Fruit fly (Drosophila melanogaster): Measurements from ENCODE around the gene Aladin.

The Aladin gene

DNA sequence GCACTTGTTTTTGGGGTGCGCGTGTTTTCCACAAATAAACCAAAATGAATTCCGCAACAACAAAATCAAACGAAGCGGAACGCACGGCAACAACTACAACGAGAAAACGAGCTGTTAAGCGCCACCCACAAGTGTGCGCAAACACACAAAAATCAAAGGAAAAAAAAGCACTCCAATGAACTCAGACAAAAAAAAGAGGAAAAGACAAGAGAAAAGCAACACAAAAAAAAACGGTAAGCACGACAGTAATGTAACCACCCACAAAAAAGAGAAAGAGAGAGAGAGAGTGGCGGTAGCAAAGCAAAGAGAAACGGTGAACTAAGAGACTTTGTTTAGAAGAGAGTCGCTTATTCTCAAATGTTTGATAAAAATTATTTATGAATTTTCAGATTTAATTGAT is 32.5 kb downstream of the Aladin start (continued):
- TF ChIP-seq CG6792 (GFP tag; optimal IDR thresholded peaks at IDR 0.05) (peak; percentile 54), CG32006 (GFP tag; optimal IDR thresholded peaks at IDR 0.05) (peak; percentile 74), eg (GFP tag; IDR thresholded peaks at IDR 0.05) (peak; percentile 99), Met (GFP tag; optimal IDR thresholded peaks at IDR 0.05) (peak; percentile 70), cyc (GFP tag; optimal IDR thresholded peaks at IDR 0.05) (no peak), Ets21C (GFP tag; optimal IDR thresholded peaks at IDR 0.05) (no peak), Eip78C (GFP tag) (peak; percentile 71), lz (GFP tag; optimal IDR thresholded peaks at IDR 0.05) (peak; percentile 62), CG6854 (GFP tag; optimal IDR thresholded peaks at IDR 0.05) (peak; percentile 94), fkh (GFP tag; optimal IDR thresholded peaks at IDR 0.05) (no peak), Hr4 (GFP tag; optimal IDR thresholded peaks at IDR 0.05) (peak; percentile 64), Blimp-1 (GFP tag; optimal IDR thresholded peaks at IDR 0.05) (peak; percentile 48), CG8632 (GFP tag; optimal IDR thresholded peaks at IDR 0.05) (peak; percentile 82), Ets96B (tag; optimal IDR thresholded peaks at IDR 0.05) (peak; percentile 55), fd85E (GFP tag; optimal IDR thresholded peaks at IDR 0.05) (peak; percentile 65), Sox102F (GFP tag; optimal IDR thresholded peaks at IDR 0.05) (peak; percentile 83), CG8119 (GFP tag; IDR thresholded peaks at IDR 0.05) (peak; percentile 98), CG10631 (GFP tag; optimal IDR thresholded peaks at IDR 0.05) (peak; percentile 25)

- TF ChIP-seq topi (GFP tag; optimal IDR thresholded peaks at IDR 0.05) (peak; percentile 15), CG15336 (GFP tag; IDR thresholded peaks at IDR 0.05) (0 out of 2 replicates have a peak, but pooled peaks have one; percentile 8), Ets96B (tag; optimal IDR thresholded peaks at IDR 0.05) (peak; percentile 7), Eip78C (GFP tag) (peak; percentile 72), CG6276 (GFP tag; optimal IDR thresholded peaks at IDR 0.05) (no peak), achi (GFP tag; optimal IDR thresholded peaks at IDR 0.05) (peak; percentile 20), CG3919 (GFP tag; optimal IDR thresholded peaks at IDR 0.05) (peak; percentile 4), dsx (GFP tag; optimal IDR thresholded peaks at IDR 0.05; ENCODE audit: poor library complexity, severe bottlenecking) (peak; percentile 82), Hr38 (GFP tag; optimal IDR thresholded peaks at IDR 0.05) (no peak), CG10631 (GFP tag; optimal IDR thresholded peaks at IDR 0.05) (peak; percentile 7), svp (GFP tag) (peak; percentile 44), lz (GFP tag; optimal IDR thresholded peaks at IDR 0.05) (peak; percentile 5), CG32006 (GFP tag; optimal IDR thresholded peaks at IDR 0.05) (peak; percentile 36), CG10669 (GFP tag; optimal IDR thresholded peaks at IDR 0.05) (peak; percentile 14), Met (GFP tag; optimal IDR thresholded peaks at IDR 0.05) (peak; percentile 17), CG6163 (GFP tag; IDR thresholded peaks at IDR 0.05) (peak; percentile 42; the same call in 1 of the 3 replicates), Lpt (GFP tag; optimal IDR thresholded peaks at IDR 0.05) (no peak), CG8319 (GFP tag; optimal IDR thresholded peaks at IDR 0.05) (no peak)
These were observed 36.9 kb downstream of the Aladin start for dm6 chrX:9309959-9310658.

DNA sequence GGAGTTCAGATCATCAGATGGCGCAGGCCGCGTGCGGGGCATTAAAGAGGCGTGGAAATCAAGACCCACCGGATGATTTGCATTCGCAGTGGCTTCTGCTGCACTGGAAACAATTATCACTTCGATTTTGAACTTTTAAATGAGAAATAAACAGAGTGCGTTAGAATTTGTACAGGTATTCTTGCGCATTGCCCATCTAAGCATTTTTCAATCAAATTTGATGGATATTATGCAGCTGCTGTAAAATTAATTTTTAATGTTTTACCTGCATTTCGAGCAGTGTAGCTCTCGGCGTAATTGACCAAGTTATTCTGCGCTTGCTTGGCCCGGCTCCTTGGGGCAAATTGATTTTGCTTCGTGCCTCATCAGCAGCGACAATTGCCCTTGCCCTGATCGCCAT is 43.9 kb downstream of the Aladin start:
- peak; percentile 25 for TF ChIP-seq topi (GFP tag; optimal IDR thresholded peaks at IDR 0.05)
- peak; percentile 64 for TF ChIP-seq lz (GFP tag; optimal IDR thresholded peaks at IDR 0.05)
- TF ChIP-seq CG10669 (GFP tag; optimal IDR thresholded peaks at IDR 0.05): no peak
- TF ChIP-seq CG6792 (GFP tag; optimal IDR thresholded peaks at IDR 0.05): no peak
- TF ChIP-seq Hr4 (GFP tag; optimal IDR thresholded peaks at IDR 0.05): no peak
- TF ChIP-seq esn (GFP tag; optimal IDR thresholded peaks at IDR 0.05): peak; percentile 21
- no peak for TF ChIP-seq dsx (GFP tag; optimal IDR thresholded peaks at IDR 0.05; ENCODE audit: poor library complexity, severe bottlenecking)
- no peak for TF ChIP-seq CG8319 (GFP tag; optimal IDR thresholded peaks at IDR 0.05)
- peak; percentile 14 for TF ChIP-seq Sox102F (GFP tag; optimal IDR thresholded peaks at IDR 0.05)
- peak; percentile 44 for TF ChIP-seq Hr39 (GFP tag; optimal IDR thresholded peaks at IDR 0.05)
- TF ChIP-seq Gug (GFP tag; IDR thresholded peaks at IDR 0.05): no peak
- no peak for TF ChIP-seq CG32006 (GFP tag; optimal IDR thresholded peaks at IDR 0.05)
- TF ChIP-seq Eip93F (GFP tag; optimal IDR thresholded peaks at IDR 0.05): no peak
- TF ChIP-seq CG10631 (GFP tag; optimal IDR thresholded peaks at IDR 0.05): no peak
- peak; percentile 6 for TF ChIP-seq CG1621 (tag; optimal IDR thresholded peaks at IDR 0.05)
- no peak for TF ChIP-seq CG6276 (GFP tag; optimal IDR thresholded peaks at IDR 0.05)
- TF ChIP-seq Sox14 (GFP tag; optimal IDR thresholded peaks at IDR 0.05): peak; percentile 13
- TF ChIP-seq Blimp-1 (GFP tag; optimal IDR thresholded peaks at IDR 0.05): no peak
- no peak for TF ChIP-seq CG34406 (GFP tag; optimal IDR thresholded peaks at IDR 0.05)
- no peak for TF ChIP-seq dac (GFP tag; optimal IDR thresholded peaks at IDR 0.05)
- no peak for TF ChIP-seq fkh (GFP tag; optimal IDR thresholded peaks at IDR 0.05)
- no peak for TF ChIP-seq achi (GFP tag; optimal IDR thresholded peaks at IDR 0.05)
- TF ChIP-seq Lpt (GFP tag; optimal IDR thresholded peaks at IDR 0.05): no peak
- no peak for TF ChIP-seq CG8632 (GFP tag; optimal IDR thresholded peaks at IDR 0.05)
- no peak for TF ChIP-seq CG15336 (GFP tag; IDR thresholded peaks at IDR 0.05)
- TF ChIP-seq spab (GFP tag; optimal IDR thresholded peaks at IDR 0.05): no peak
- no peak for TF ChIP-seq CG9139 (GFP tag; optimal IDR thresholded peaks at IDR 0.05)
- no peak for TF ChIP-seq net (GFP tag; optimal IDR thresholded peaks at IDR 0.05)
- TF ChIP-seq cyc (GFP tag; optimal IDR thresholded peaks at IDR 0.05): peak; percentile 40
- no peak for TF ChIP-seq CG4318 (GFP tag; optimal IDR thresholded peaks at IDR 0.05)
- no peak for TF ChIP-seq acj6 (GFP tag; optimal IDR thresholded peaks at IDR 0.05)
- no peak for TF ChIP-seq CG11762 (GFP tag; optimal IDR thresholded peaks at IDR 0.05; ENCODE audit: insufficient read depth)
- TF ChIP-seq CG6854 (GFP tag; optimal IDR thresholded peaks at IDR 0.05): no peak

Measured in whole organism, prepupa.